Worm (Caenorhabditis elegans) whole organism, L4 larva: Measurements from ENCODE around the gene C50D2.2.

Source experiments
- F10B5.3 ChIP-seq: sonication (generic microtip); optimal IDR thresholded peaks from 2 replicates; lab custom pipeline; 2016; ENCODE audit warnings: mild to moderate bottlenecking, missing genetic modification characterization, missing compliant biosample characterization
- F37D6.2 ChIP-seq: sonication (generic microtip); optimal IDR thresholded peaks from 2 replicates; lab custom pipeline; 2016; ENCODE audit warnings: mild to moderate bottlenecking, missing genetic modification characterization, missing compliant biosample characterization
- R02D3.7 ChIP-seq: fragments of 150-350 bp; sonication (generic microtip); optimal IDR thresholded peaks from 3 replicates; lab custom pipeline; 2014; ENCODE audit warnings: missing biosample characterization, missing genetic modification characterization
- T20F7.1 ChIP-seq: fragments of 200-800 bp; sonication (Bioruptor generic); optimal IDR thresholded peaks from 2 replicates; lab custom pipeline; 2018; ENCODE audit warnings: mild to moderate bottlenecking, missing genetic modification characterization, missing compliant biosample characterization
- ZK337.2 ChIP-seq: fragments of 200-800 bp; sonication (Bioruptor generic); IDR thresholded peaks from 2 replicates; pipeline ENCODE4 v1.3.6; 2022; ENCODE audit warnings: missing genetic modification reagents, missing genetic modification characterization, missing compliant biosample characterization
- aha-1 ChIP-seq: fragments of 150-350 bp; peaks from one replicate; lab custom pipeline; 2014; ENCODE audit warnings: missing biosample characterization, missing genetic modification characterization
- aly-2 ChIP-seq: sonication (generic microtip); optimal IDR thresholded peaks from 2 replicates; lab custom pipeline; 2018; ENCODE audit warnings: missing biosample characterization, missing genetic modification characterization
- ama-1 ChIP-seq: fragments of 150-350 bp; optimal IDR thresholded peaks from 2 replicates; lab custom pipeline; 2014; ENCODE audit warnings: inconsistent platforms, mixed read lengths
- arid-1 ChIP-seq: fragments of 200-800 bp; sonication (Bioruptor generic); conservative IDR thresholded peaks from 2 replicates; pipeline ENCODE4 v1.3.6; 2022; ENCODE audit warnings: missing genetic modification reagents, missing genetic modification characterization, missing compliant biosample characterization
- attf-4 ChIP-seq: sonication (generic microtip); optimal IDR thresholded peaks from 3 replicates; lab custom pipeline; 2017; ENCODE audit warnings: missing biosample characterization, missing genetic modification characterization
- ceh-20 ChIP-seq: fragments of 200-800 bp; sonication (Bioruptor generic); IDR thresholded peaks from 2 replicates; pipeline ENCODE4 v1.3.6; 2022; ENCODE audit warnings: missing genetic modification reagents, missing genetic modification characterization, missing compliant biosample characterization
- ceh-28 ChIP-seq: fragments of 150-350 bp; optimal IDR thresholded peaks from 2 replicates; lab custom pipeline; 2014; ENCODE audit warnings: missing biosample characterization, missing genetic modification reagents, missing genetic modification characterization
- ceh-32 ChIP-seq: sonication (generic microtip); optimal IDR thresholded peaks from 2 replicates; lab custom pipeline; 2016; ENCODE audit warnings: mild to moderate bottlenecking, missing genetic modification characterization, missing compliant biosample characterization; ENCODE audit not compliant: poor library complexity
- ceh-44 ChIP-seq: fragments of 200-800 bp; sonication (Bioruptor generic); IDR thresholded peaks from 2 replicates; pipeline ENCODE4 v1.3.6; 2022; ENCODE audit warnings: missing genetic modification reagents, missing genetic modification characterization, missing compliant biosample characterization
- ctbp-1 ChIP-seq: fragments of 200-800 bp; sonication (Bioruptor generic); IDR thresholded peaks from 2 replicates; pipeline ENCODE4 v1.3.6; 2022; ENCODE audit warnings: missing genetic modification reagents, missing genetic modification characterization, missing compliant biosample characterization
- daf-12 ChIP-seq: fragments of 150-350 bp; optimal IDR thresholded peaks from 2 replicates; lab custom pipeline; 2014; ENCODE audit warnings: missing biosample characterization, missing genetic modification reagents, missing genetic modification characterization
- dmd-6 ChIP-seq: fragments of 200-800 bp; sonication (Bioruptor generic); IDR thresholded peaks from 2 replicates; pipeline ENCODE4 v1.3.6; 2022; ENCODE audit warnings: missing genetic modification reagents, missing genetic modification characterization, missing compliant biosample characterization
- dpl-1 ChIP-seq: fragments of 150-350 bp; optimal IDR thresholded peaks from 2 replicates; lab custom pipeline; 2014; ENCODE audit warnings: missing biosample characterization, missing genetic modification reagents, missing genetic modification characterization
- duxl-1 ChIP-seq: sonication (generic microtip); optimal IDR thresholded peaks from 2 replicates; lab custom pipeline; 2016; ENCODE audit warnings: mild to moderate bottlenecking, missing genetic modification characterization, moderate library complexity, missing compliant biosample characterization; ENCODE audit not compliant: poor library complexity
- dve-1 ChIP-seq: sonication (generic microtip); optimal IDR thresholded peaks from 2 replicates; lab custom pipeline; 2017; ENCODE audit warnings: antibody characterized with exemption, mild to moderate bottlenecking, missing genetic modification characterization, missing compliant biosample characterization; ENCODE audit not compliant: insufficient read depth
- egl-43 ChIP-seq: fragments of 200-800 bp; sonication (Bioruptor generic); IDR thresholded peaks from 2 replicates; pipeline ENCODE4 v1.3.6; 2022; ENCODE audit warnings: missing genetic modification reagents, missing genetic modification characterization, missing compliant biosample characterization
- fkh-10 ChIP-seq: fragments of 150-350 bp; optimal IDR thresholded peaks from 2 replicates; lab custom pipeline; 2014; ENCODE audit warnings: missing biosample characterization, missing genetic modification reagents, missing genetic modification characterization
- hif-1 ChIP-seq, 2 experiments: sonication (generic microtip); optimal IDR thresholded peaks; 2 replicates each; lab custom pipeline; 2016 to 2017; ENCODE audit warnings: missing compliant biosample characterization in 2 of 2, missing genetic modification characterization in 2 of 2, missing genetic modification reagents in 2 of 2, missing genotype in 2 of 2, mild to moderate bottlenecking in 1 of 2
- hlh-30 ChIP-seq: sonication (generic microtip); optimal IDR thresholded peaks from 2 replicates; lab custom pipeline; 2017; ENCODE audit warnings: antibody characterized with exemption, mild to moderate bottlenecking, missing genetic modification characterization, missing compliant biosample characterization; ENCODE audit not compliant: insufficient read depth
- lim-7 ChIP-seq: fragments of 200-800 bp; sonication (Bioruptor generic); IDR thresholded peaks from 2 replicates; pipeline ENCODE4 v1.3.6; 2022; ENCODE audit warnings: missing genetic modification characterization, missing compliant biosample characterization
- lin-15B ChIP-seq: fragments of 150-350 bp; sonication (generic microtip); optimal IDR thresholded peaks from 3 replicates; lab custom pipeline; 2014; ENCODE audit warnings: missing biosample characterization, missing genetic modification characterization
- lin-38 ChIP-seq: fragments of 200-800 bp; sonication (Bioruptor generic); IDR thresholded peaks from 2 replicates; pipeline ENCODE4 v1.3.6; 2022; ENCODE audit warnings: missing genetic modification reagents, missing genetic modification characterization, missing compliant biosample characterization
- lir-3 ChIP-seq: sonication (generic microtip); optimal IDR thresholded peaks from 2 replicates; lab custom pipeline; 2016; ENCODE audit warnings: mild to moderate bottlenecking, missing genetic modification characterization, missing compliant biosample characterization
- madf-5 ChIP-seq, 2 experiments: fragments of 200-800 bp; sonication (Bioruptor generic); IDR thresholded peaks; 2 replicates each; pipeline ENCODE4 v1.3.6; 2022; ENCODE audit warnings: missing compliant biosample characterization in 2 of 2, missing genetic modification characterization in 2 of 2
- madf-9 ChIP-seq: fragments of 200-800 bp; sonication (Bioruptor generic); conservative IDR thresholded peaks from 2 replicates; pipeline ENCODE4 v1.3.6; 2022; ENCODE audit warnings: missing genetic modification reagents, missing genetic modification characterization, missing compliant biosample characterization
- mdt-29 ChIP-seq: fragments of 200-800 bp; sonication (Bioruptor generic); IDR thresholded peaks from 2 replicates; pipeline ENCODE4 v1.3.6; 2022; ENCODE audit warnings: missing genetic modification reagents, missing genetic modification characterization, missing compliant biosample characterization
- mep-1 ChIP-seq: fragments of 150-350 bp; sonication (generic microtip); optimal IDR thresholded peaks from 3 replicates; lab custom pipeline; 2014; ENCODE audit warnings: missing biosample characterization, missing genetic modification characterization
- mes-2 ChIP-seq: sonication (generic microtip); optimal IDR thresholded peaks from 2 replicates; lab custom pipeline; 2016; ENCODE audit warnings: missing genotype, mild to moderate bottlenecking, missing genetic modification characterization, missing compliant biosample characterization; ENCODE audit not compliant: poor library complexity, severe bottlenecking
- mxl-2 ChIP-seq: fragments of 200-800 bp; sonication (Bioruptor generic); conservative IDR thresholded peaks from 2 replicates; pipeline ENCODE4 v1.3.6; 2022; ENCODE audit warnings: missing genetic modification reagents, missing genetic modification characterization, missing compliant biosample characterization
- nhr-237 ChIP-seq: sonication (generic microtip); optimal IDR thresholded peaks from 2 replicates; lab custom pipeline; 2017; ENCODE audit warnings: missing biosample characterization, missing genetic modification characterization
- nhr-25 ChIP-seq: sonication (generic microtip); optimal IDR thresholded peaks from 2 replicates; lab custom pipeline; 2017; ENCODE audit warnings: missing genetic modification characterization, mild to moderate bottlenecking, missing compliant biosample characterization, antibody characterized with exemption, moderate library complexity, borderline replicate concordance; ENCODE audit not compliant: insufficient read depth
- nhr-6 ChIP-seq: fragments of 150-350 bp; optimal IDR thresholded peaks from 2 replicates; lab custom pipeline; 2014; ENCODE audit warnings: missing biosample characterization, missing genetic modification characterization
- nhr-77 ChIP-seq: fragments of 150-350 bp; optimal IDR thresholded peaks from 2 replicates; lab custom pipeline; 2014; ENCODE audit warnings: missing biosample characterization, missing genetic modification characterization
- pha-4 ChIP-seq, 2 experiments: fragments of 150-350 bp in 1 of 2; fragments of 200-800 bp in 1 of 2; sonication (Bioruptor generic) in 1 of 2; IDR thresholded peaks in 1 of 2; optimal IDR thresholded peaks in 1 of 2; 2 replicates each; pipeline versions ENCODE4 v1.3.6 to Lab custom; 2014 to 2022; ENCODE audit warnings: missing genetic modification characterization in 2 of 2, missing genetic modification reagents in 2 of 2, missing biosample characterization in 1 of 2, missing compliant biosample characterization in 1 of 2
- php-3 ChIP-seq: fragments of 200-800 bp; sonication (Bioruptor generic); IDR thresholded peaks from 2 replicates; pipeline ENCODE4 v1.3.6; 2022; ENCODE audit warnings: missing genetic modification reagents, missing genetic modification characterization, missing compliant biosample characterization
- pqm-1 ChIP-seq: sonication (generic microtip); optimal IDR thresholded peaks from 2 replicates; lab custom pipeline; 2017; ENCODE audit warnings: missing biosample characterization, missing genetic modification characterization
- skn-1 ChIP-seq: fragments of 150-350 bp; optimal IDR thresholded peaks from 2 replicates; lab custom pipeline; 2014; ENCODE audit warnings: missing biosample characterization, missing genetic modification characterization
- snpc-4 ChIP-seq: fragments of 150-350 bp; optimal IDR thresholded peaks from 2 replicates; lab custom pipeline; 2014; ENCODE audit warnings: missing biosample characterization, missing genetic modification characterization
- tra-1 ChIP-seq: fragments of 200-800 bp; sonication (Bioruptor generic); IDR thresholded peaks from 2 replicates; pipeline ENCODE4 v1.3.6; 2022; ENCODE audit warnings: missing genetic modification reagents, missing genetic modification characterization, missing compliant biosample characterization
- unc-130 ChIP-seq: sonication (generic microtip); optimal IDR thresholded peaks from 2 replicates; lab custom pipeline; 2016; ENCODE audit warnings: missing genetic modification reagents, missing genetic modification characterization, missing compliant biosample characterization
- unc-62 ChIP-seq, 3 experiments: fragments of 150-350 bp in 1 of 3; sonication (generic microtip); optimal IDR thresholded peaks in 2 of 3; peaks in 1 of 3; 1 replicate in 1 of 3; 2 replicates in 2 of 3; lab custom pipeline; 2014 to 2017; ENCODE audit warnings: missing biosample characterization in 3 of 3, missing genetic modification characterization in 3 of 3, missing genetic modification reagents in 3 of 3, missing genotype in 1 of 3
- zfp-2 ChIP-seq: sonication (generic microtip); optimal IDR thresholded peaks from 2 replicates; lab custom pipeline; 2016; ENCODE audit warnings: mild to moderate bottlenecking, missing genetic modification characterization, missing compliant biosample characterization
- zip-2 ChIP-seq: fragments of 150-350 bp; optimal IDR thresholded peaks from 2 replicates; lab custom pipeline; 2014; ENCODE audit warnings: missing biosample characterization, missing genetic modification characterization
- ztf-11 ChIP-seq: fragments of 150-350 bp; optimal IDR thresholded peaks from 2 replicates; lab custom pipeline; 2014; ENCODE audit warnings: missing biosample characterization, missing genetic modification characterization

The C50D2.2 gene

DNA sequence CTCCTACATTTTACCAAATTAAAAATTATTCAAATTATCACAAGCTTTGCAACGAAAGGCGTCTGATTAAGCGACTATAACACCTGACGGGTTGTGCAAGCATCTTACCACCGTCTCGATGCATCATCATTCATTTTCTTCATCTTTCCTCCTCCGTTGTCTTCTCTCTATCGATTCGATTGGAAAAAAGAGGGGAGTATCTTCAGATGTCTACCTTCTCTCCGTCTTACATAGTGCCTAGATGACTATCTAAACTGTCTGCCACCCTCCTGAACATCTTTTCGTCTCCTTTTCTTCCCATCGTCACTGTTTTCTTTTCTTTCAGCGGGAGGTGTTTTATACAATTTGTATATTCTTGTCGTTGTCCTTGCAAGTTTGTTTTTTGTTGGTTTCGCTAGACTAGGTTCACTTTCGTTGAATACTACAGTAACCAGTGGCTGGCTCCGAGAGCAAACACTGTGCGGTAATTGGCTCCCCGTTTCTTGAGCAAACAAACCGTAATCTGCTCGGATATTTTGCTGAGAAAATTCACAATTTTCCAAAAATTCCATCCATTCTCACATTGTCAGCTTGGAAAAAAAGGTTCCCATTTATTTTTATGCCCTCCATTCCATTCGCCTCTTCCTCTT is 50.4 kb downstream of the C50D2.2 start:
- TF ChIP-seq mes-2 (tag; lab: Kevin White, UChicago), result peak; percentile 61
- no peak for TF ChIP-seq dpl-1 (GFP tag; lab: Kevin White, UChicago)
- no peak for TF ChIP-seq ceh-20 (GFP tag; lab: Robert Waterston, UW)
- TF ChIP-seq F10B5.3 (tag; lab: Kevin White, UChicago), result no peak
- no peak for TF ChIP-seq madf-9 (GFP tag; lab: Robert Waterston, UW)
- no peak for TF ChIP-seq php-3 (GFP tag; lab: Robert Waterston, UW)
- no peak for TF ChIP-seq fkh-10 (GFP tag; lab: Kevin White, UChicago)
- TF ChIP-seq dmd-6, result peak; percentile 26; the same call in 1 of the 2 replicates
- TF ChIP-seq nhr-77 (tag; lab: Kevin White, UChicago), result peak; percentile 29
- no peak for TF ChIP-seq ztf-11 (tag; lab: Kevin White, UChicago)
- TF ChIP-seq ctbp-1, result no peak
- TF ChIP-seq mxl-2 (GFP tag; lab: Robert Waterston, UW), result no peak
- no peak for TF ChIP-seq daf-12 (tag; lab: Kevin White, UChicago)
- no peak for TF ChIP-seq lin-15B (tag; lab: Kevin White, UChicago)
- TF ChIP-seq lim-7 (GFP tag; lab: Robert Waterston, UW), result no peak
- no peak for TF ChIP-seq T20F7.1 (GFP tag; lab: Kevin White, UChicago)
- TF ChIP-seq lin-38 (GFP tag; lab: Robert Waterston, UW), result peak; percentile 43
- TF ChIP-seq mep-1 (tag; lab: Kevin White, UChicago), result peak; percentile 46
- no peak for TF ChIP-seq attf-4 (tag; lab: Kevin White, UChicago)
- TF ChIP-seq snpc-4 (tag; lab: Kevin White, UChicago), result no peak
- TF ChIP-seq unc-62 (GFP tag; optimal IDR thresholded peaks at IDR 0.05 in 1 of 2; lab: Kevin White, UChicago), result no peak
- no peak for TF ChIP-seq unc-62 (tag; optimal IDR thresholded peaks at IDR 0.05; lab: Kevin White, UChicago)
- TF ChIP-seq ZK337.2 (GFP tag; lab: Robert Waterston, UW), result no peak
- TF ChIP-seq pqm-1 (tag; lab: Kevin White, UChicago), result peak; percentile 33
- peak; percentile 70 for TF ChIP-seq nhr-6 (tag; lab: Kevin White, UChicago)
- no peak for TF ChIP-seq F37D6.2 (tag; lab: Kevin White, UChicago)
- TF ChIP-seq hlh-30 (tag; lab: Kevin White, UChicago), result peak; percentile 76
- TF ChIP-seq duxl-1 (tag; lab: Kevin White, UChicago), result no peak
- TF ChIP-seq tra-1 (GFP tag; lab: Robert Waterston, UW), result no peak
- no peak for TF ChIP-seq skn-1 (tag; lab: Kevin White, UChicago)
- no peak for TF ChIP-seq arid-1 (GFP tag; lab: Robert Waterston, UW)
- TF ChIP-seq aly-2 (tag; lab: Kevin White, UChicago), result no peak
- no peak for TF ChIP-seq zip-2
- no peak for TF ChIP-seq ceh-32 (tag; lab: Kevin White, UChicago)
- no peak for TF ChIP-seq nhr-25 (tag; lab: Kevin White, UChicago)
- no peak for TF ChIP-seq madf-5 (GFP tag; IDR thresholded peaks at IDR 0.05; lab: Robert Waterston, UW)
- TF ChIP-seq lir-3 (tag; lab: Kevin White, UChicago), result no peak
- TF ChIP-seq nhr-237 (tag; lab: Kevin White, UChicago), result no peak
- TF ChIP-seq dve-1, result peak; percentile 58
- no peak for TF ChIP-seq egl-43 (GFP tag; lab: Robert Waterston, UW)
- no peak for TF ChIP-seq ama-1
- TF ChIP-seq hif-1 (tag; optimal IDR thresholded peaks at IDR 0.05; lab: Kevin White, UChicago), result no peak
- no peak for TF ChIP-seq mdt-29
- no peak for TF ChIP-seq R02D3.7 (tag; lab: Kevin White, UChicago)
- peak; percentile 48 for TF ChIP-seq aha-1 (tag; lab: Kevin White, UChicago)
- TF ChIP-seq zfp-2 (tag; lab: Kevin White, UChicago), result no peak
- TF ChIP-seq ceh-28 (tag; lab: Kevin White, UChicago), result peak; percentile 26
- no peak for TF ChIP-seq unc-130
- 0 out of 2 replicates have a peak, but pooled peaks have one; percentile 20 for TF ChIP-seq pha-4 (GFP tag; IDR thresholded peaks at IDR 0.05; lab: Robert Waterston, UW)
- TF ChIP-seq pha-4 (tag; optimal IDR thresholded peaks at IDR 0.05; lab: Kevin White, UChicago), result peak; percentile 29
- TF ChIP-seq ceh-44 (GFP tag; lab: Robert Waterston, UW), result no peak
